Worm (Caenorhabditis elegans) whole organism, mixed stage, embryonic: ENCODE data around the gene C03B1.14.

Source experiments
- M03D4.4 ChIP-seq: sonication (generic microtip); optimal IDR thresholded peaks from 2 replicates; lab custom pipeline; 2017; ENCODE audit warnings: mild to moderate bottlenecking, missing genetic modification characterization, missing compliant biosample characterization
- bed-3 ChIP-seq: fragments of 200-800 bp; sonication (Bioruptor generic); optimal IDR thresholded peaks from 3 replicates; lab custom pipeline; 2018; ENCODE audit warnings: mild to moderate bottlenecking, missing genetic modification characterization, moderate library complexity, missing compliant biosample characterization
- blmp-1 ChIP-seq: fragments of 150-350 bp; optimal IDR thresholded peaks from 2 replicates; lab custom pipeline; 2014; ENCODE audit warnings: missing biosample characterization, missing genetic modification characterization
- ceh-39 ChIP-seq: fragments of 150-350 bp; optimal IDR thresholded peaks from 2 replicates; lab custom pipeline; 2014; ENCODE audit warnings: missing biosample characterization, missing genetic modification characterization
- ceh-43 ChIP-seq: fragments of 200-800 bp; sonication (Bioruptor generic); optimal IDR thresholded peaks from 2 replicates; lab custom pipeline; 2018; ENCODE audit warnings: mild to moderate bottlenecking, missing genetic modification characterization, moderate library complexity, missing compliant biosample characterization
- ceh-83 ChIP-seq: fragments of 200-800 bp; sonication (Bioruptor generic); optimal IDR thresholded peaks from 2 replicates; lab custom pipeline; 2018; ENCODE audit warnings: mild to moderate bottlenecking, missing genetic modification characterization, missing compliant biosample characterization
- ces-1 ChIP-seq: fragments of 150-350 bp; optimal IDR thresholded peaks from 2 replicates; lab custom pipeline; 2014; ENCODE audit warnings: missing biosample characterization, missing genetic modification reagents, missing genetic modification characterization
- cnd-1 ChIP-seq: fragments of 200-800 bp; sonication (Bioruptor generic); optimal IDR thresholded peaks from 2 replicates; lab custom pipeline; 2018; ENCODE audit warnings: mild to moderate bottlenecking, missing genetic modification characterization, missing compliant biosample characterization
- drap-1 ChIP-seq: fragments of 200-800 bp; sonication (Bioruptor generic); optimal IDR thresholded peaks from 3 replicates; lab custom pipeline; 2018; ENCODE audit warnings: mild to moderate bottlenecking, missing genetic modification characterization, missing compliant biosample characterization
- elt-1 ChIP-seq: sonication (generic microtip); optimal IDR thresholded peaks from 2 replicates; lab custom pipeline; 2017; ENCODE audit warnings: missing genetic modification characterization, mild to moderate bottlenecking, missing compliant biosample characterization, antibody characterized with exemption, moderate library complexity, borderline replicate concordance; ENCODE audit not compliant: insufficient read depth
- elt-3 ChIP-seq: fragments of 150-350 bp; optimal IDR thresholded peaks from 2 replicates; lab custom pipeline; 2014; ENCODE audit warnings: missing biosample characterization, missing genetic modification characterization
- flh-1 ChIP-seq: fragments of 200-800 bp; sonication (Bioruptor generic); optimal IDR thresholded peaks from 2 replicates; lab custom pipeline; 2018; ENCODE audit warnings: mild to moderate bottlenecking, missing genetic modification characterization, moderate library complexity, missing compliant biosample characterization
- ham-2 ChIP-seq: fragments of 200-800 bp; sonication (Bioruptor generic); optimal IDR thresholded peaks from 2 replicates; lab custom pipeline; 2018; ENCODE audit warnings: mild to moderate bottlenecking, missing genetic modification characterization, missing compliant biosample characterization
- hlh-1 ChIP-seq: fragments of 150-350 bp; optimal IDR thresholded peaks from 2 replicates; lab custom pipeline; 2014; ENCODE audit warnings: missing biosample characterization, missing genetic modification reagents, missing genetic modification characterization
- lin-13 ChIP-seq: fragments of 150-350 bp; optimal IDR thresholded peaks from 2 replicates; lab custom pipeline; 2014; ENCODE audit warnings: missing biosample characterization, missing genetic modification characterization
- lin-32 ChIP-seq: fragments of 200-800 bp; sonication (Bioruptor generic); optimal IDR thresholded peaks from 2 replicates; lab custom pipeline; 2018; ENCODE audit warnings: mild to moderate bottlenecking, missing genetic modification characterization, missing compliant biosample characterization
- lsy-2 ChIP-seq: fragments of 150-350 bp; optimal IDR thresholded peaks from 2 replicates; lab custom pipeline; 2014; ENCODE audit warnings: missing biosample characterization, missing genetic modification characterization
- mab-5 ChIP-seq: fragments of 150-350 bp; optimal IDR thresholded peaks from 2 replicates; lab custom pipeline; 2014; ENCODE audit warnings: missing biosample characterization, missing genetic modification characterization
- mep-1 ChIP-seq: fragments of 150-350 bp; optimal IDR thresholded peaks from 2 replicates; lab custom pipeline; 2017; ENCODE audit warnings: missing biosample characterization, missing genetic modification reagents, missing genetic modification characterization, inconsistent platforms
- mls-2 ChIP-seq: sonication (generic microtip); optimal IDR thresholded peaks from 2 replicates; lab custom pipeline; 2016; ENCODE audit warnings: mild to moderate bottlenecking, missing genetic modification characterization, moderate library complexity, missing compliant biosample characterization
- nhr-12 ChIP-seq: fragments of 150-350 bp; optimal IDR thresholded peaks from 2 replicates; lab custom pipeline; 2014; ENCODE audit warnings: missing biosample characterization, missing genetic modification characterization
- nhr-2 ChIP-seq: fragments of 150-350 bp; optimal IDR thresholded peaks from 2 replicates; lab custom pipeline; 2014; ENCODE audit warnings: missing biosample characterization, missing genetic modification characterization
- nhr-237 ChIP-seq: fragments of 150-350 bp; optimal IDR thresholded peaks from 2 replicates; lab custom pipeline; 2014; ENCODE audit warnings: missing biosample characterization, missing genetic modification characterization
- nhr-28 ChIP-seq: fragments of 150-350 bp; optimal IDR thresholded peaks from 2 replicates; lab custom pipeline; 2014; ENCODE audit warnings: missing biosample characterization, missing genetic modification characterization
- nhr-76 ChIP-seq: sonication (generic microtip); optimal IDR thresholded peaks from 2 replicates; lab custom pipeline; 2017; ENCODE audit warnings: missing biosample characterization, missing genetic modification characterization
- pha-4 ChIP-seq: fragments of 150-350 bp; optimal IDR thresholded peaks from 2 replicates; lab custom pipeline; 2018; ENCODE audit warnings: missing biosample characterization, missing genetic modification reagents, missing genetic modification characterization
- sem-2 ChIP-seq: fragments of 200-800 bp; sonication (Bioruptor generic); optimal IDR thresholded peaks from 2 replicates; lab custom pipeline; 2018; ENCODE audit warnings: mild to moderate bottlenecking, missing genetic modification characterization, missing compliant biosample characterization
- snpc-4 ChIP-seq: fragments of 150-350 bp; optimal IDR thresholded peaks from 2 replicates; lab custom pipeline; 2014; ENCODE audit warnings: missing biosample characterization, missing genetic modification characterization
- sptf-1 ChIP-seq: sonication (generic microtip); optimal IDR thresholded peaks from 2 replicates; lab custom pipeline; 2017; ENCODE audit warnings: mild to moderate bottlenecking, missing genetic modification characterization, moderate library complexity, missing compliant biosample characterization
- tbx-8 ChIP-seq: fragments of 200-800 bp; sonication (Bioruptor generic); optimal IDR thresholded peaks from 2 replicates; lab custom pipeline; 2018; ENCODE audit warnings: mild to moderate bottlenecking, missing genetic modification characterization, moderate library complexity, missing compliant biosample characterization
- unc-120 ChIP-seq: sonication (generic microtip); optimal IDR thresholded peaks from 2 replicates; lab custom pipeline; 2017; ENCODE audit warnings: missing genetic modification characterization, missing compliant biosample characterization; ENCODE audit not compliant: poor library complexity, severe bottlenecking
- unc-39 ChIP-seq: fragments of 150-350 bp; optimal IDR thresholded peaks from 2 replicates; lab custom pipeline; 2014; ENCODE audit warnings: missing biosample characterization, missing genetic modification characterization
- unc-62 ChIP-seq: fragments of 150-350 bp; optimal IDR thresholded peaks from 2 replicates; lab custom pipeline; 2014; ENCODE audit warnings: missing biosample characterization, missing genetic modification reagents, missing genetic modification characterization
- zip-8 ChIP-seq: fragments of 150-350 bp; optimal IDR thresholded peaks from 2 replicates; lab custom pipeline; 2014; ENCODE audit warnings: missing biosample characterization, missing genetic modification characterization
- ztf-11 ChIP-seq: fragments of 150-350 bp; optimal IDR thresholded peaks from 2 replicates; lab custom pipeline; 2014; ENCODE audit warnings: missing biosample characterization, missing genetic modification characterization

The C03B1.14 gene

ce11 chrX:6377634-6378288 lies 17.2 kb upstream of the C03B1.14 start, which contains the start of gene lmp-1:
TSS of gene lmp-1 (minus strand) at chrX:6377684.
- TF ChIP-seq nhr-237 (tag; lab: Kevin White, UChicago) = no peak
- no peak for TF ChIP-seq sptf-1 (tag; lab: Kevin White, UChicago)
- no peak for TF ChIP-seq mab-5 (tag; lab: Kevin White, UChicago)
- TF ChIP-seq snpc-4 = no peak
- no peak for TF ChIP-seq flh-1 (GFP tag; lab: Kevin White, UChicago)
- TF ChIP-seq ceh-43 (GFP tag; lab: Kevin White, UChicago) = no peak
- TF ChIP-seq tbx-8 (GFP tag; lab: Kevin White, UChicago) = no peak
- TF ChIP-seq elt-1 (tag; lab: Kevin White, UChicago) = no peak
- TF ChIP-seq unc-120 (tag; lab: Kevin White, UChicago) = no peak
- no peak for TF ChIP-seq nhr-12
- TF ChIP-seq nhr-76 (tag; lab: Kevin White, UChicago) = no peak
- no peak for TF ChIP-seq M03D4.4

- TF ChIP-seq unc-39 (tag; lab: Kevin White, UChicago) (no peak), lsy-2 (tag; lab: Kevin White, UChicago) (no peak), lin-32 (GFP tag; lab: Kevin White, UChicago) (no peak), nhr-76 (tag; lab: Kevin White, UChicago) (no peak), blmp-1 (no peak)
Observed at ce11 chrX:6374451-6374850, 13.9 kb upstream of the C03B1.14 start, which contains the start of gene C03B1.1. TSS of gene C03B1.1 (plus strand) at chrX:6374751.

ce11 chrX:6373348-6373747 lies 12.8 kb upstream of the C03B1.14 start, which contains the start of gene C03B1.17:
TSS of gene C03B1.17 (plus strand) at chrX:6373648.
- no peak for TF ChIP-seq mab-5 (tag; lab: Kevin White, UChicago)
- TF ChIP-seq nhr-12 = no peak
- TF ChIP-seq ztf-11 = no peak
- no peak for TF ChIP-seq lin-32 (GFP tag; lab: Kevin White, UChicago)
- no peak for TF ChIP-seq unc-62 (GFP tag; lab: Kevin White, UChicago)
- TF ChIP-seq ceh-43 (GFP tag; lab: Kevin White, UChicago) = no peak
- TF ChIP-seq elt-1 (tag; lab: Kevin White, UChicago) = no peak
- no peak for TF ChIP-seq sptf-1 (tag; lab: Kevin White, UChicago)
- no peak for TF ChIP-seq mls-2 (tag; lab: Kevin White, UChicago)
- no peak for TF ChIP-seq bed-3 (GFP tag; lab: Kevin White, UChicago)
- TF ChIP-seq nhr-2 (tag; lab: Kevin White, UChicago) = no peak
- no peak for TF ChIP-seq nhr-237 (tag; lab: Kevin White, UChicago)
- no peak for TF ChIP-seq hlh-1
- TF ChIP-seq pha-4 = no peak
- TF ChIP-seq cnd-1 (tag; lab: Kevin White, UChicago) = no peak
- no peak for TF ChIP-seq lsy-2 (tag; lab: Kevin White, UChicago)
- no peak for TF ChIP-seq mep-1
- TF ChIP-seq unc-39 (tag; lab: Kevin White, UChicago) = no peak
- no peak for TF ChIP-seq ham-2

- TF ChIP-seq ztf-11 = no peak
- TF ChIP-seq cnd-1 (tag; lab: Kevin White, UChicago) = peak; percentile 68
- TF ChIP-seq lsy-2 (tag; lab: Kevin White, UChicago) = no peak
- peak; percentile 20 for TF ChIP-seq nhr-237 (tag; lab: Kevin White, UChicago)
- TF ChIP-seq ceh-43 (GFP tag; lab: Kevin White, UChicago) = peak; percentile 58
- no peak for TF ChIP-seq pha-4
- peak; percentile 77 for TF ChIP-seq mls-2 (tag; lab: Kevin White, UChicago)
- TF ChIP-seq sem-2 (GFP tag; lab: Kevin White, UChicago) = peak; percentile 71
- peak; percentile 88 for TF ChIP-seq sptf-1 (tag; lab: Kevin White, UChicago)
- TF ChIP-seq lin-13 (tag; lab: Kevin White, UChicago) = no peak
- TF ChIP-seq blmp-1 = no peak
- no peak for TF ChIP-seq elt-1 (tag; lab: Kevin White, UChicago)
- TF ChIP-seq unc-120 (tag; lab: Kevin White, UChicago) = peak; percentile 59
- peak; percentile 66 for TF ChIP-seq nhr-2 (tag; lab: Kevin White, UChicago)
- no peak for TF ChIP-seq unc-39 (tag; lab: Kevin White, UChicago)
- TF ChIP-seq ces-1 = no peak
- TF ChIP-seq nhr-12 = no peak
- TF ChIP-seq elt-3 (tag; lab: Kevin White, UChicago) = no peak
- TF ChIP-seq ceh-39 (tag; lab: Kevin White, UChicago) = no peak
- no peak for TF ChIP-seq nhr-28 (tag; lab: Kevin White, UChicago)
- peak; percentile 22 for TF ChIP-seq mab-5 (tag; lab: Kevin White, UChicago)
- TF ChIP-seq drap-1 (GFP tag; lab: Kevin White, UChicago) = peak; percentile 79
- peak; percentile 47 for TF ChIP-seq ham-2
- TF ChIP-seq nhr-76 (tag; lab: Kevin White, UChicago) = no peak
- TF ChIP-seq tbx-8 (GFP tag; lab: Kevin White, UChicago) = peak; percentile 79
- TF ChIP-seq M03D4.4 = peak; percentile 83
- no peak for TF ChIP-seq unc-62 (GFP tag; lab: Kevin White, UChicago)
- peak; percentile 43 for TF ChIP-seq flh-1 (GFP tag; lab: Kevin White, UChicago)
- peak; percentile 46 for TF ChIP-seq hlh-1
- TF ChIP-seq ceh-83 (GFP tag; lab: Kevin White, UChicago) = peak; percentile 84
- no peak for TF ChIP-seq snpc-4
- TF ChIP-seq lin-32 (GFP tag; lab: Kevin White, UChicago) = peak; percentile 37
- peak; percentile 11 for TF ChIP-seq mep-1
- TF ChIP-seq bed-3 (GFP tag; lab: Kevin White, UChicago) = peak; percentile 71
- peak; percentile 76 for TF ChIP-seq zip-8 (tag; lab: Kevin White, UChicago)
Observed at ce11 chrX:6371192-6372116, 10.9 kb upstream of the C03B1.14 start.
